Fruit fly (Drosophila melanogaster): Measurements from ENCODE around the gene CG43056.

Gene CG43056

dm6 chr2L:4448582-4449016 lies 11.0 kb downstream of the CG43056 start, which contains the start of gene MFS18 (continued):
- TF ChIP-seq ind (GFP tag; optimal IDR thresholded peaks at IDR 0.05) (peak; percentile 99), kah (GFP tag; optimal IDR thresholded peaks at IDR 0.05) (peak; percentile 92), CG6654 (GFP tag; optimal IDR thresholded peaks at IDR 0.05) (peak; percentile 91), exex (tag; optimal IDR thresholded peaks at IDR 0.05) (peak; percentile 90), CG6813 (GFP tag; optimal IDR thresholded peaks at IDR 0.05) (peak; percentile 98), crp (GFP tag; optimal IDR thresholded peaks at IDR 0.05) (peak; percentile 56 to 77), run (tag; optimal IDR thresholded peaks at IDR 0.05) (peak; percentile 93), Ets65A (GFP tag) (peak; percentile 98), CG5953 (GFP tag; IDR thresholded peaks at IDR 0.05) (peak; percentile 98), wor (GFP tag; IDR thresholded peaks at IDR 0.05) (peak; percentile 99), CG3726 (GFP tag; IDR thresholded peaks at IDR 0.05) (peak; percentile 99), D19A (tag; optimal IDR thresholded peaks at IDR 0.05) (peak; percentile 88), aop (GFP tag; IDR thresholded peaks at IDR 0.05) (peak; percentile 93), Six4 (GFP tag; optimal IDR thresholded peaks at IDR 0.05) (peak; percentile 99), Lhr (GFP tag; optimal IDR thresholded peaks at IDR 0.05) (peak; percentile 89), CG10209 (GFP tag; optimal IDR thresholded peaks at IDR 0.05) (peak; percentile 97), klu (GFP tag; IDR thresholded peaks at IDR 0.05) (peak; percentile 96), CG15011 (GFP tag; optimal IDR thresholded peaks at IDR 0.05) (peak; percentile 97), MTF-1 (GFP tag; optimal IDR thresholded peaks at IDR 0.05; ENCODE audit: borderline replicate concordance) (peak; percentile 93), nerfin-1 (tag; optimal IDR thresholded peaks at IDR 0.05) (peak; percentile 95), CG30431 (GFP tag; optimal IDR thresholded peaks at IDR 0.05) (peak; percentile 94), unpg (GFP tag; optimal IDR thresholded peaks at IDR 0.05) (peak; percentile 96), Hmr (GFP tag; optimal IDR thresholded peaks at IDR 0.05) (peak; percentile 97), dm (GFP tag; optimal IDR thresholded peaks at IDR 0.05) (peak; percentile 98), tup (GFP tag; optimal IDR thresholded peaks at IDR 0.05) (peak; percentile 89), eyg (GFP tag; optimal IDR thresholded peaks at IDR 0.05) (peak; percentile 85), Hr51 (GFP tag; optimal IDR thresholded peaks at IDR 0.05) (peak; percentile 98 to 99), wek (GFP tag; optimal IDR thresholded peaks at IDR 0.05) (peak; percentile 80), pita (GFP tag; optimal IDR thresholded peaks at IDR 0.05) (no peak), ab (GFP tag; optimal IDR thresholded peaks at IDR 0.05) (peak; percentile 54), trem (tag; optimal IDR thresholded peaks at IDR 0.05) (peak; percentile 97), CG16779 (GFP tag; IDR thresholded peaks at IDR 0.05) (peak; percentile 98), CG17186 (GFP tag; optimal IDR thresholded peaks at IDR 0.05) (peak; percentile 92), CG8281 (tag; optimal IDR thresholded peaks at IDR 0.05) (peak; percentile 91), shn (GFP tag; optimal IDR thresholded peaks at IDR 0.05) (peak; percentile 69), CG3995 (GFP tag; optimal IDR thresholded peaks at IDR 0.05) (peak; percentile 77), ken (GFP tag; IDR thresholded peaks at IDR 0.05) (peak; percentile 98), Sox102F (GFP tag; optimal IDR thresholded peaks at IDR 0.05) (peak; percentile 97), CG16815 (GFP tag; optimal IDR thresholded peaks at IDR 0.05) (peak; percentile 93), CG13123 (GFP tag; optimal IDR thresholded peaks at IDR 0.05) (peak; percentile 93), unc-4 (GFP tag; IDR thresholded peaks at IDR 0.05; ENCODE audit: partially characterized antibody) (peak; percentile 52), CG11696 (GFP tag; IDR thresholded peaks at IDR 0.05) (peak; percentile 97), Hand (GFP tag; optimal IDR thresholded peaks at IDR 0.05) (peak; percentile 89), Aef1 (GFP tag; IDR thresholded peaks at IDR 0.05) (peak; percentile 98), gsb (GFP tag; IDR thresholded peaks at IDR 0.05) (peak; percentile 97), sug (tag; optimal IDR thresholded peaks at IDR 0.05) (peak; percentile 82), scrt (GFP tag; optimal IDR thresholded peaks at IDR 0.05) (peak; percentile 96), Scr (GFP tag; IDR thresholded peaks at IDR 0.05; ENCODE audit: partially characterized antibody) (peak; percentile 68), Trl (optimal IDR thresholded peaks at IDR 0.05) (no peak), Trl (GFP tag; optimal IDR thresholded peaks at IDR 0.05) (peak; percentile 79)

Data from whole organism, embryonic.